Worm (Caenorhabditis elegans): ENCODE data around the gene B0035.21.

B0035.21 gene

ce11 chrIV:11320500-11320899, 6.6 kb upstream of the B0035.21 start, which contains the start of gene edg-1:
Gene edg-1, plus strand, starts transcription at chrIV:11320800.
- TF ChIP-seq F49E8.2 (tag; optimal IDR thresholded peaks at IDR 0.05; ENCODE audit: insufficient read depth) (peak; percentile 7), F22D6.2 (tag; optimal IDR thresholded peaks at IDR 0.05) (no peak), athp-1 (tag; optimal IDR thresholded peaks at IDR 0.05) (no peak), Y53F4B.3 (GFP tag; IDR thresholded peaks at IDR 0.05) (no peak), fkh-3 (tag; optimal IDR thresholded peaks at IDR 0.05) (no peak)

ce11 chrIV:11323666-11324065, 3.4 kb upstream of the B0035.21 start:
- TF ChIP-seq F49E8.2 (tag; optimal IDR thresholded peaks at IDR 0.05; ENCODE audit: insufficient read depth) (peak; percentile 4), C17E4.6 (GFP tag; IDR thresholded peaks at IDR 0.05) (0 out of 2 replicates have a peak, but pooled peaks have one; percentile 7), rcor-1 (GFP tag; IDR thresholded peaks at IDR 0.05) (peak; percentile 68), lin-26 (GFP tag; IDR thresholded peaks at IDR 0.05) (peak; percentile 79), Y53G8AR.9 (GFP tag; conservative IDR thresholded peaks at IDR 0.05) (0 out of 2 replicates have a peak, but pooled peaks have one; percentile 57), Y79H2A.3 (GFP tag; conservative IDR thresholded peaks at IDR 0.05) (peak; percentile 56; the same call in 1 of the 2 replicates), F33H1.4 (GFP tag; IDR thresholded peaks at IDR 0.05) (peak; percentile 37; the same call in 1 of the 2 replicates), Y95B8A.8 (GFP tag; IDR thresholded peaks at IDR 0.05) (peak; percentile 59; the same call in 1 of the 2 replicates), athp-1 (tag; optimal IDR thresholded peaks at IDR 0.05) (no peak), unc-130 (GFP tag; optimal IDR thresholded peaks at IDR 0.05) (no peak), bed-2 (GFP tag; IDR thresholded peaks at IDR 0.05) (no peak), pbrm-1 (GFP tag; IDR thresholded peaks at IDR 0.05) (0 out of 2 replicates have a peak, but pooled peaks have one; percentile 16), dox-1 (GFP tag; IDR thresholded peaks at IDR 0.05) (peak; percentile 64; the same call in 1 of the 2 replicates), ekl-4 (GFP tag; IDR thresholded peaks at IDR 0.05) (peak; percentile 79), ztf-25 (GFP tag; IDR thresholded peaks at IDR 0.05) (0 out of 2 replicates have a peak, but pooled peaks have one; percentile 43), hmg-1.2 (GFP tag; IDR thresholded peaks at IDR 0.05) (peak; percentile 34), F39B2.1 (GFP tag; IDR thresholded peaks at IDR 0.05) (0 out of 2 replicates have a peak, but pooled peaks have one; percentile 17), Y53F4B.3 (GFP tag; IDR thresholded peaks at IDR 0.05) (no peak), attf-6 (GFP tag; IDR thresholded peaks at IDR 0.05) (peak; percentile 71; the same call in 1 of the 2 replicates), F57A8.1 (GFP tag; optimal IDR thresholded peaks at IDR 0.05) (no peak), mes-4 (tag; optimal IDR thresholded peaks at IDR 0.05) (peak; percentile 26), snpc-3.4 (tag; optimal IDR thresholded peaks at IDR 0.05) (peak; percentile 7), zfh-2 (GFP tag; conservative IDR thresholded peaks at IDR 0.05) (no peak), egl-44 (GFP tag; IDR thresholded peaks at IDR 0.05) (peak; percentile 65; the same call in 1 of the 2 replicates), nhr-90 (tag; optimal IDR thresholded peaks at IDR 0.05) (no peak), gei-17 (GFP tag; optimal IDR thresholded peaks at IDR 0.05) (no peak), hsf-1 (GFP tag; IDR thresholded peaks at IDR 0.05) (peak; percentile 61; the same call in 1 of the 2 replicates), sptf-2 (GFP tag; optimal IDR thresholded peaks at IDR 0.05) (no peak), hrde-1 (tag; optimal IDR thresholded peaks at IDR 0.05; ENCODE audit: borderline replicate concordance) (peak; percentile 82), ztf-26 (tag; optimal IDR thresholded peaks at IDR 0.05) (no peak), snpc-4 (GFP tag; optimal IDR thresholded peaks at IDR 0.05) (no peak), snpc-4 (tag; optimal IDR thresholded peaks at IDR 0.05) (peak in 1 of 4 experiments; percentile 25), madf-6 (GFP tag; IDR thresholded peaks at IDR 0.05) (peak; percentile 64), him-1 (tag; optimal IDR thresholded peaks at IDR 0.05) (peak; percentile 74), mcd-1 (GFP tag; IDR thresholded peaks at IDR 0.05) (0 out of 2 replicates have a peak, but pooled peaks have one; percentile 18), ceh-100 (GFP tag; IDR thresholded peaks at IDR 0.05) (0 out of 2 replicates have a peak, but pooled peaks have one; percentile 27), D2030.7 (GFP tag; IDR thresholded peaks at IDR 0.05) (peak; percentile 38)

All from whole organism, young adult.